Worm (Caenorhabditis elegans) whole organism, mixed stage, embryonic: ENCODE results near the gene C27F2.6.

ENCODE experiments used
- lin-13 ChIP-seq: fragments of 150-350 bp; optimal IDR thresholded peaks from 2 replicates; lab custom pipeline; 2014; ENCODE audit warnings: missing biosample characterization, missing genetic modification characterization
- lsy-2 ChIP-seq: fragments of 150-350 bp; optimal IDR thresholded peaks from 2 replicates; lab custom pipeline; 2014; ENCODE audit warnings: missing biosample characterization, missing genetic modification characterization
- nhr-12 ChIP-seq: fragments of 150-350 bp; optimal IDR thresholded peaks from 2 replicates; lab custom pipeline; 2014; ENCODE audit warnings: missing biosample characterization, missing genetic modification characterization
- nhr-237 ChIP-seq: fragments of 150-350 bp; optimal IDR thresholded peaks from 2 replicates; lab custom pipeline; 2014; ENCODE audit warnings: missing biosample characterization, missing genetic modification characterization
- nhr-76 ChIP-seq: sonication (generic microtip); optimal IDR thresholded peaks from 2 replicates; lab custom pipeline; 2017; ENCODE audit warnings: missing biosample characterization, missing genetic modification characterization
- pha-4 ChIP-seq: fragments of 150-350 bp; optimal IDR thresholded peaks from 2 replicates; lab custom pipeline; 2018; ENCODE audit warnings: missing biosample characterization, missing genetic modification reagents, missing genetic modification characterization
- sem-2 ChIP-seq: fragments of 200-800 bp; sonication (Bioruptor generic); optimal IDR thresholded peaks from 2 replicates; lab custom pipeline; 2018; ENCODE audit warnings: mild to moderate bottlenecking, missing genetic modification characterization, missing compliant biosample characterization
- snpc-4 ChIP-seq: fragments of 150-350 bp; optimal IDR thresholded peaks from 2 replicates; lab custom pipeline; 2014; ENCODE audit warnings: missing biosample characterization, missing genetic modification characterization
- unc-39 ChIP-seq: fragments of 150-350 bp; optimal IDR thresholded peaks from 2 replicates; lab custom pipeline; 2014; ENCODE audit warnings: missing biosample characterization, missing genetic modification characterization
- unc-62 ChIP-seq: fragments of 150-350 bp; optimal IDR thresholded peaks from 2 replicates; lab custom pipeline; 2014; ENCODE audit warnings: missing biosample characterization, missing genetic modification reagents, missing genetic modification characterization
- ztf-11 ChIP-seq: fragments of 150-350 bp; optimal IDR thresholded peaks from 2 replicates; lab custom pipeline; 2014; ENCODE audit warnings: missing biosample characterization, missing genetic modification characterization

- TF ChIP-seq lsy-2 (tag; lab: Kevin White, UChicago) (no peak), pha-4 (tag; lab: Kevin White, UChicago) (no peak), sem-2 (GFP tag; lab: Kevin White, UChicago) (no peak), unc-62 (GFP tag; lab: Kevin White, UChicago) (no peak), unc-39 (tag; lab: Kevin White, UChicago) (no peak), lin-13 (no peak), nhr-76 (tag; lab: Kevin White, UChicago) (no peak), nhr-12 (tag; lab: Kevin White, UChicago) (no peak), snpc-4 (tag; lab: Kevin White, UChicago) (no peak), nhr-237 (tag; lab: Kevin White, UChicago) (no peak), ztf-11 (tag; lab: Kevin White, UChicago) (no peak)
Observed at ce11 chrIII:4998956-4999425, 18.7 kb upstream of the C27F2.6 start, which contains the start of gene smcr-8.
